Fruit fly (Drosophila melanogaster): Measurements from ENCODE around the gene CG43739.

The CG43739 gene

dm6 chr2L:20943148-20943547, 24.4 kb upstream of the CG43739 start (continued):
- TF ChIP-seq CG10669 (GFP tag; optimal IDR thresholded peaks at IDR 0.05) (peak; percentile 1), Sox102F (GFP tag; optimal IDR thresholded peaks at IDR 0.05) (peak; percentile 21), CG6276 (GFP tag; optimal IDR thresholded peaks at IDR 0.05) (peak; percentile 35), ss (GFP tag; optimal IDR thresholded peaks at IDR 0.05) (no peak), CG6808 (GFP tag; optimal IDR thresholded peaks at IDR 0.05) (no peak), svp (GFP tag) (peak; percentile 57), Sox14 (GFP tag; optimal IDR thresholded peaks at IDR 0.05) (peak; percentile 50), vri (GFP tag; optimal IDR thresholded peaks at IDR 0.05) (no peak), Ets21C (GFP tag; optimal IDR thresholded peaks at IDR 0.05) (peak; percentile 17), topi (GFP tag; optimal IDR thresholded peaks at IDR 0.05) (peak; percentile 26), CG8632 (GFP tag; optimal IDR thresholded peaks at IDR 0.05) (peak; percentile 21), CG11902 (GFP tag; optimal IDR thresholded peaks at IDR 0.05) (no peak), CG6792 (GFP tag; optimal IDR thresholded peaks at IDR 0.05) (peak; percentile 20), Lpt (GFP tag; optimal IDR thresholded peaks at IDR 0.05) (peak; percentile 6), OdsH (GFP tag; optimal IDR thresholded peaks at IDR 0.05) (peak; percentile 42)

- TF ChIP-seq CG6276 (GFP tag; optimal IDR thresholded peaks at IDR 0.05) (no peak), Hr4 (GFP tag; optimal IDR thresholded peaks at IDR 0.05) (peak; percentile 12), CG4318 (GFP tag; optimal IDR thresholded peaks at IDR 0.05) (no peak), CG3032 (tag; optimal IDR thresholded peaks at IDR 0.05) (no peak), Lpt (GFP tag; optimal IDR thresholded peaks at IDR 0.05) (no peak), dsx (GFP tag; optimal IDR thresholded peaks at IDR 0.05; ENCODE audit: poor library complexity, severe bottlenecking) (no peak), Sox14 (GFP tag; optimal IDR thresholded peaks at IDR 0.05) (no peak), ss (GFP tag; optimal IDR thresholded peaks at IDR 0.05) (peak in 1 of 2 experiments; percentile 10), eg (GFP tag; IDR thresholded peaks at IDR 0.05) (no peak), lz (GFP tag; optimal IDR thresholded peaks at IDR 0.05) (no peak), fd59A (GFP tag; optimal IDR thresholded peaks at IDR 0.05) (no peak), net (GFP tag; optimal IDR thresholded peaks at IDR 0.05) (no peak), CG9139 (GFP tag; optimal IDR thresholded peaks at IDR 0.05) (no peak), CG15336 (GFP tag; IDR thresholded peaks at IDR 0.05) (peak; percentile 38), cyc (GFP tag; optimal IDR thresholded peaks at IDR 0.05) (no peak), Sox15 (GFP tag; optimal IDR thresholded peaks at IDR 0.05) (no peak), CG11294 (GFP tag; IDR thresholded peaks at IDR 0.05) (no peak), CG11762 (GFP tag; optimal IDR thresholded peaks at IDR 0.05; ENCODE audit: insufficient read depth) (no peak), CG10631 (GFP tag; optimal IDR thresholded peaks at IDR 0.05) (peak; percentile 20), svp (GFP tag) (peak; percentile 36), CG8119 (GFP tag; IDR thresholded peaks at IDR 0.05) (no peak), spab (GFP tag; optimal IDR thresholded peaks at IDR 0.05) (no peak), Ets21C (GFP tag; optimal IDR thresholded peaks at IDR 0.05) (no peak), Blimp-1 (GFP tag; optimal IDR thresholded peaks at IDR 0.05) (no peak), OdsH (GFP tag; optimal IDR thresholded peaks at IDR 0.05) (peak; percentile 51), Eip78C (GFP tag) (peak; percentile 77), CG31627 (GFP tag; optimal IDR thresholded peaks at IDR 0.05) (no peak), acj6 (GFP tag; optimal IDR thresholded peaks at IDR 0.05) (peak; percentile 34), CG10669 (GFP tag; optimal IDR thresholded peaks at IDR 0.05) (no peak), CG6854 (GFP tag; optimal IDR thresholded peaks at IDR 0.05) (no peak), Smox (GFP tag; optimal IDR thresholded peaks at IDR 0.05) (no peak), Ets96B (tag; optimal IDR thresholded peaks at IDR 0.05) (peak; percentile 55), Sox102F (GFP tag; optimal IDR thresholded peaks at IDR 0.05) (no peak), esn (GFP tag; optimal IDR thresholded peaks at IDR 0.05) (peak; percentile 7), CG3919 (GFP tag; optimal IDR thresholded peaks at IDR 0.05) (peak; percentile 20), Hr38 (GFP tag; optimal IDR thresholded peaks at IDR 0.05) (no peak), CG7368 (GFP tag; optimal IDR thresholded peaks at IDR 0.05) (no peak), CG32006 (GFP tag; optimal IDR thresholded peaks at IDR 0.05) (peak; percentile 52), fd85E (GFP tag; optimal IDR thresholded peaks at IDR 0.05) (no peak), topi (GFP tag; optimal IDR thresholded peaks at IDR 0.05) (peak; percentile 2), pdm3 (GFP tag; optimal IDR thresholded peaks at IDR 0.05) (no peak), vri (GFP tag; optimal IDR thresholded peaks at IDR 0.05) (no peak), CG1621 (tag; optimal IDR thresholded peaks at IDR 0.05) (no peak), CG8319 (GFP tag; optimal IDR thresholded peaks at IDR 0.05) (no peak)
Observed at dm6 chr2L:20942206-20942863, 23.6 kb upstream of the CG43739 start.

Data from whole organism, prepupa.